Fruit fly (Drosophila melanogaster): Measurements from ENCODE around the gene Nup358.

dm6 chr3R:25208767-25209075 is 40.4 kb upstream of the Nup358 start:
- TF ChIP-seq usp (GFP tag; optimal IDR thresholded peaks at IDR 0.05) (no peak), pan (optimal IDR thresholded peaks at IDR 0.05) (no peak), EcR (GFP tag; optimal IDR thresholded peaks at IDR 0.05) (no peak)

Measured in whole organism.